Worm (Caenorhabditis elegans): ENCODE measurements around the gene nhr-195.
A peak's percentile ranks its signal among the peaks of the same experiment; 100 is the strongest.

nhr-195 gene

ce11 chrV:8966086-8966485, 6.1 kb downstream of the nhr-195 start, which contains the start of gene nhr-219:
Gene nhr-219, minus strand, starts transcription at chrV:8966186.
- TF ChIP-seq athp-1 (tag; optimal IDR thresholded peaks at IDR 0.05): no peak
- TF ChIP-seq C17E4.6 (GFP tag; IDR thresholded peaks at IDR 0.05): no peak
- TF ChIP-seq B0019.2 (GFP tag; conservative IDR thresholded peaks at IDR 0.05): no peak
- TF ChIP-seq nhr-120 (GFP tag; IDR thresholded peaks at IDR 0.05): no peak
- no peak for TF ChIP-seq ztf-25 (GFP tag; IDR thresholded peaks at IDR 0.05)
- no peak for TF ChIP-seq die-1 (tag; optimal IDR thresholded peaks at IDR 0.05)
- TF ChIP-seq ztf-28 (GFP tag; IDR thresholded peaks at IDR 0.05): no peak
- TF ChIP-seq mcd-1 (GFP tag; IDR thresholded peaks at IDR 0.05): no peak
- no peak for TF ChIP-seq dpff-1 (tag; optimal IDR thresholded peaks at IDR 0.05)
- no peak for TF ChIP-seq tbp1 (GFP tag; optimal IDR thresholded peaks at IDR 0.05)
- TF ChIP-seq ztf-6 (GFP tag; IDR thresholded peaks at IDR 0.05): no peak
- no peak for TF ChIP-seq ztf-26 (tag; optimal IDR thresholded peaks at IDR 0.05)
- no peak for TF ChIP-seq snpc-4 (GFP tag; optimal IDR thresholded peaks at IDR 0.05)
- no peak for TF ChIP-seq snpc-4 (tag; optimal IDR thresholded peaks at IDR 0.05)
- no peak for TF ChIP-seq nhr-179 (tag; optimal IDR thresholded peaks at IDR 0.05)
- no peak for TF ChIP-seq fkh-3 (tag; optimal IDR thresholded peaks at IDR 0.05)

ce11 chrV:8964055-8964758, 8.0 kb downstream of the nhr-195 start, which contains the start of gene nhr-44:
Gene nhr-44, minus strand, starts transcription at chrV:8964105.
- TF ChIP-seq dpff-1 (tag; optimal IDR thresholded peaks at IDR 0.05): no peak
- no peak for TF ChIP-seq sea-2 (GFP tag; IDR thresholded peaks at IDR 0.05)
- TF ChIP-seq zim-3 (tag; optimal IDR thresholded peaks at IDR 0.05): no peak
- no peak for TF ChIP-seq T07F8.4 (tag; optimal IDR thresholded peaks at IDR 0.05)
- TF ChIP-seq unc-130 (GFP tag; optimal IDR thresholded peaks at IDR 0.05): no peak
- TF ChIP-seq ztf-22 (GFP tag; optimal IDR thresholded peaks at IDR 0.05): no peak
- no peak for TF ChIP-seq madf-3 (GFP tag; IDR thresholded peaks at IDR 0.05)
- TF ChIP-seq lsl-1 (GFP tag; optimal IDR thresholded peaks at IDR 0.05): no peak
- no peak for TF ChIP-seq ztf-3 (GFP tag; optimal IDR thresholded peaks at IDR 0.05)
- no peak for TF ChIP-seq die-1 (tag; optimal IDR thresholded peaks at IDR 0.05)
- no peak for TF ChIP-seq C06A6.2 (GFP tag; conservative IDR thresholded peaks at IDR 0.05)
- TF ChIP-seq B0336.3 (GFP tag; IDR thresholded peaks at IDR 0.05): no peak
- no peak for TF ChIP-seq D2030.7 (GFP tag; IDR thresholded peaks at IDR 0.05)
- TF ChIP-seq nfyb-1 (GFP tag; IDR thresholded peaks at IDR 0.05): no peak
- TF ChIP-seq lin-54 (GFP tag; optimal IDR thresholded peaks at IDR 0.05): no peak
- TF ChIP-seq let-607 (tag; optimal IDR thresholded peaks at IDR 0.05): no peak
- TF ChIP-seq chd-7 (tag; optimal IDR thresholded peaks at IDR 0.05): no peak
- no peak for TF ChIP-seq ekl-4 (GFP tag; IDR thresholded peaks at IDR 0.05)
- TF ChIP-seq dpl-1 (GFP tag; optimal IDR thresholded peaks at IDR 0.05): no peak

- TF ChIP-seq Y56A3A.18 (GFP tag; IDR thresholded peaks at IDR 0.05): 0 out of 2 replicates have a peak, but pooled peaks have one; percentile 61
- TF ChIP-seq madf-10 (tag; optimal IDR thresholded peaks at IDR 0.05): no peak
- no peak for TF ChIP-seq lin-26 (GFP tag; IDR thresholded peaks at IDR 0.05)
- no peak for TF ChIP-seq attf-6 (GFP tag; IDR thresholded peaks at IDR 0.05)
- TF ChIP-seq zim-3 (tag; optimal IDR thresholded peaks at IDR 0.05): no peak
- TF ChIP-seq hlh-26 (GFP tag; conservative IDR thresholded peaks at IDR 0.05): no peak
- no peak for TF ChIP-seq ztf-6 (GFP tag; IDR thresholded peaks at IDR 0.05)
- TF ChIP-seq F52B5.7 (tag; optimal IDR thresholded peaks at IDR 0.05): peak; percentile 26
- no peak for TF ChIP-seq zfh-2 (GFP tag; conservative IDR thresholded peaks at IDR 0.05)
- TF ChIP-seq nfya-2 (GFP tag; IDR thresholded peaks at IDR 0.05): no peak
- no peak for TF ChIP-seq ceh-58 (GFP tag; IDR thresholded peaks at IDR 0.05)
- TF ChIP-seq F57C9.4 (tag; optimal IDR thresholded peaks at IDR 0.05): no peak
- peak; percentile 50; the same call in 1 of the 2 replicates for TF ChIP-seq Y53G8AR.9 (GFP tag; conservative IDR thresholded peaks at IDR 0.05)
- TF ChIP-seq mes-4 (tag; optimal IDR thresholded peaks at IDR 0.05): no peak
- no peak for TF ChIP-seq ama-1 (optimal IDR thresholded peaks at IDR 0.05)
- no peak for TF ChIP-seq ama-1 (GFP tag; optimal IDR thresholded peaks at IDR 0.05)
Observed at ce11 chrV:8956387-8957095, 15.6 kb downstream of the nhr-195 start, which contains the start of gene ttc-17. Gene ttc-17, plus strand, starts transcription at chrV:8957045.
